Fruit fly (Drosophila melanogaster) whole organism, pupa: ENCODE measurements around the gene CG4658.

Source experiments
- CG10348 ChIP-seq: fragments of 200-800 bp; sonication (Bioruptor generic); IDR thresholded peaks from 2 replicates; pipeline ENCODE4 v1.3.6; 2022; ENCODE audit warnings: missing biosample characterization, missing genetic modification characterization
- CG12605 ChIP-seq: fragments of 200-800 bp; sonication (Bioruptor generic); IDR thresholded peaks from 2 replicates; pipeline ENCODE4 v1.3.6; 2022; ENCODE audit warnings: missing biosample characterization, missing genetic modification characterization
- CG13204 ChIP-seq: fragments of 200-800 bp; sonication (Bioruptor generic); optimal IDR thresholded peaks from 2 replicates; lab custom pipeline; 2018; ENCODE audit warnings: missing biosample characterization, mild to moderate bottlenecking, missing genetic modification characterization, moderate library complexity
- CG15710 ChIP-seq: fragments of 200-800 bp; sonication (Bioruptor generic); optimal IDR thresholded peaks from 2 replicates; lab custom pipeline; 2018; ENCODE audit warnings: missing biosample characterization, mild to moderate bottlenecking, missing genetic modification characterization, moderate library complexity
- CG17806 ChIP-seq: fragments of 200-800 bp; sonication (Bioruptor generic); optimal IDR thresholded peaks from 2 replicates; lab custom pipeline; 2018; ENCODE audit warnings: missing biosample characterization, mild to moderate bottlenecking, missing genetic modification characterization, moderate library complexity
- CG34367 ChIP-seq: fragments of 200-800 bp; sonication (Bioruptor generic); optimal IDR thresholded peaks from 2 replicates; lab custom pipeline; 2018; ENCODE audit warnings: missing biosample characterization, mild to moderate bottlenecking, missing genetic modification characterization
- CG4496 ChIP-seq: fragments of 200-800 bp; sonication (Bioruptor generic); IDR thresholded peaks from 3 replicates; pipeline ENCODE4 v1.3.6; 2022; ENCODE audit warnings: missing biosample characterization, missing genetic modification characterization
- CG8159 ChIP-seq: fragments of 200-800 bp; sonication (Bioruptor generic); optimal IDR thresholded peaks from 3 replicates; lab custom pipeline; 2018; ENCODE audit warnings: missing biosample characterization, mild to moderate bottlenecking, missing genetic modification characterization, moderate library complexity
- CG8301 ChIP-seq: fragments of 200-800 bp; sonication (Bioruptor generic); optimal IDR thresholded peaks from 2 replicates; lab custom pipeline; 2018; ENCODE audit warnings: missing biosample characterization, mild to moderate bottlenecking, missing genetic modification characterization
- D1 ChIP-seq: fragments of 200-800 bp; sonication (Bioruptor generic); optimal IDR thresholded peaks from 2 replicates; lab custom pipeline; 2018; ENCODE audit warnings: missing biosample characterization, mild to moderate bottlenecking, missing genetic modification characterization, moderate library complexity
- Ets98B ChIP-seq: fragments of 200-800 bp; sonication (Bioruptor generic); IDR thresholded peaks from 2 replicates; pipeline ENCODE4 v1.3.6; 2022; ENCODE audit warnings: missing biosample characterization, missing genetic modification characterization
- Pif1A ChIP-seq: fragments of 200-800 bp; sonication (Bioruptor generic); optimal IDR thresholded peaks from 3 replicates; lab custom pipeline; 2016; ENCODE audit warnings: missing biosample characterization, missing genetic modification characterization
- Pif1B ChIP-seq: fragments of 200-800 bp; sonication (Bioruptor generic); optimal IDR thresholded peaks from 3 replicates; lab custom pipeline; 2016; ENCODE audit warnings: missing biosample characterization, missing genetic modification characterization
- fd96Ca ChIP-seq: fragments of 200-800 bp; sonication (Bioruptor generic); IDR thresholded peaks from 3 replicates; pipeline ENCODE4 v1.3.6; 2022; ENCODE audit warnings: missing biosample characterization, missing genetic modification characterization
- gl ChIP-seq: fragments of 200-800 bp; sonication (Bioruptor generic); optimal IDR thresholded peaks from 2 replicates; lab custom pipeline; 2018; ENCODE audit warnings: missing biosample characterization, mild to moderate bottlenecking, missing genetic modification characterization
- rn ChIP-seq: fragments of 200-800 bp; sonication (Bioruptor generic); IDR thresholded peaks from 2 replicates; pipeline ENCODE4 v1.3.6; 2022; ENCODE audit warnings: missing biosample characterization, missing genetic modification characterization

Gene CG4658

dm6 chr2L:10009293-10009695, 52.4 kb downstream of the CG4658 start, which contains the start of gene Trp1:
Gene Trp1, plus strand, starts transcription at chr2L:10009381.
- TF ChIP-seq Ets98B (GFP tag; lab: Robert Waterston, UW), result no peak
- peak; percentile 9 for TF ChIP-seq CG8301 (tag; lab: Kevin White, UChicago)
- no peak for TF ChIP-seq CG10348 (GFP tag; lab: Robert Waterston, UW)
- no peak for TF ChIP-seq CG17806 (tag; lab: Kevin White, UChicago)
- TF ChIP-seq CG12605 (GFP tag; lab: Robert Waterston, UW), result 0 out of 2 replicates have a peak, but pooled peaks have one; percentile 34
- peak; percentile 59 for TF ChIP-seq CG4496 (GFP tag; lab: Robert Waterston, UW)
- peak; percentile 45 for TF ChIP-seq D1 (tag; lab: Kevin White, UChicago)
- peak; percentile 26 for TF ChIP-seq CG15710
- TF ChIP-seq CG8159 (tag; lab: Kevin White, UChicago), result peak; percentile 34
- peak; percentile 41 for TF ChIP-seq rn (GFP tag; lab: Robert Waterston, UW)
- peak; percentile 54; the same call in 1 of the 3 replicates for TF ChIP-seq fd96Ca
- peak; percentile 30 for TF ChIP-seq Pif1B
- TF ChIP-seq CG13204, result peak; percentile 20
- TF ChIP-seq gl, result peak; percentile 63
- no peak for TF ChIP-seq Pif1A (GFP tag; lab: Kevin White, UChicago)
- TF ChIP-seq CG34367 (tag; lab: Kevin White, UChicago), result peak; percentile 37
